Fruit fly (Drosophila melanogaster): ENCODE data around the gene Dysb.

Dysb gene

dm6 chr3L:18820638-18821382 is 46.8 kb upstream of the Dysb start, which contains the start of the genes CG14073 and HipHop (continued):
- no peak for TF ChIP-seq Rfx (GFP tag; IDR thresholded peaks at IDR 0.05)
- no peak for TF ChIP-seq CG4328 (GFP tag; optimal IDR thresholded peaks at IDR 0.05)
- no peak for TF ChIP-seq CG10565 (GFP tag; optimal IDR thresholded peaks at IDR 0.05)
- no peak for TF ChIP-seq Six4 (GFP tag; optimal IDR thresholded peaks at IDR 0.05)
- TF ChIP-seq tx (GFP tag; optimal IDR thresholded peaks at IDR 0.05): no peak
- TF ChIP-seq tup (GFP tag; optimal IDR thresholded peaks at IDR 0.05): no peak
- peak; percentile 74 for TF ChIP-seq gfzf (GFP tag; optimal IDR thresholded peaks at IDR 0.05)
- TF ChIP-seq Bteb2 (GFP tag; optimal IDR thresholded peaks at IDR 0.05): no peak
- TF ChIP-seq E2f2 (GFP tag; IDR thresholded peaks at IDR 0.05): peak; percentile 81
- TF ChIP-seq CG14965 (GFP tag; optimal IDR thresholded peaks at IDR 0.05; ENCODE audit: borderline replicate concordance): no peak
- TF ChIP-seq bbx (GFP tag; IDR thresholded peaks at IDR 0.05; ENCODE audit: partially characterized antibody): no peak
- TF ChIP-seq CG12219 (GFP tag; optimal IDR thresholded peaks at IDR 0.05): no peak
- TF ChIP-seq amos (GFP tag; IDR thresholded peaks at IDR 0.05; ENCODE audit: partially characterized antibody): no peak
- no peak for TF ChIP-seq crol (GFP tag; IDR thresholded peaks at IDR 0.05)
- no peak for TF ChIP-seq CG32532 (GFP tag; IDR thresholded peaks at IDR 0.05)
- no peak for TF ChIP-seq lilli (GFP tag; optimal IDR thresholded peaks at IDR 0.05)
- no peak for TF ChIP-seq CG3726 (GFP tag; IDR thresholded peaks at IDR 0.05)
- no peak for TF ChIP-seq Vsx1 (GFP tag; optimal IDR thresholded peaks at IDR 0.05)
- peak; percentile 11 for TF ChIP-seq tap (tag; optimal IDR thresholded peaks at IDR 0.05)
- TF ChIP-seq row (GFP tag; IDR thresholded peaks at IDR 0.05): no peak
- TF ChIP-seq CG13424 (tag; optimal IDR thresholded peaks at IDR 0.05): no peak
- no peak for TF ChIP-seq zen (tag; optimal IDR thresholded peaks at IDR 0.05)
- no peak for TF ChIP-seq Hey (tag; optimal IDR thresholded peaks at IDR 0.05)
- peak; percentile 31 for TF ChIP-seq Nf-YC (tag; optimal IDR thresholded peaks at IDR 0.05)
- TF ChIP-seq danr (GFP tag; IDR thresholded peaks at IDR 0.05): no peak
- no peak for TF ChIP-seq onecut (GFP tag; IDR thresholded peaks at IDR 0.05)
- no peak for TF ChIP-seq CG8359 (GFP tag; optimal IDR thresholded peaks at IDR 0.05; ENCODE audit: borderline replicate concordance)
- TF ChIP-seq CG11560 (tag; IDR thresholded peaks at IDR 0.05): no peak
- TF ChIP-seq wek (GFP tag; optimal IDR thresholded peaks at IDR 0.05): no peak
- no peak for TF ChIP-seq Awh (GFP tag; IDR thresholded peaks at IDR 0.05)
- TF ChIP-seq schlank (tag; optimal IDR thresholded peaks at IDR 0.05): no peak
- TF ChIP-seq Lhr (GFP tag; optimal IDR thresholded peaks at IDR 0.05): peak; percentile 4
- TF ChIP-seq CG9797 (GFP tag; optimal IDR thresholded peaks at IDR 0.05): peak; percentile 70
- no peak for TF ChIP-seq CG32767 (GFP tag; IDR thresholded peaks at IDR 0.05)
- peak; percentile 95 for TF ChIP-seq CG11504 (tag; optimal IDR thresholded peaks at IDR 0.05)
- no peak for TF ChIP-seq ac (GFP tag; optimal IDR thresholded peaks at IDR 0.05)
- peak; percentile 4 for TF ChIP-seq CG12391 (tag; optimal IDR thresholded peaks at IDR 0.05)
- TF ChIP-seq Dip3 (GFP tag; optimal IDR thresholded peaks at IDR 0.05): no peak
- no peak for TF ChIP-seq CG13775 (GFP tag; optimal IDR thresholded peaks at IDR 0.05)
- TF ChIP-seq Dip2 (GFP tag; IDR thresholded peaks at IDR 0.05): no peak
- TF ChIP-seq nerfin-1 (tag; optimal IDR thresholded peaks at IDR 0.05): no peak
- TF ChIP-seq vnd (GFP tag; IDR thresholded peaks at IDR 0.05; ENCODE audit: partially characterized antibody): no peak
- 0 out of 4 replicates have a peak, but pooled peaks have one; percentile 17 for TF ChIP-seq Dll (GFP tag; IDR thresholded peaks at IDR 0.05; ENCODE audit: partially characterized antibody)
- TF ChIP-seq Deaf1 (tag; optimal IDR thresholded peaks at IDR 0.05): no peak
- TF ChIP-seq ara (GFP tag; IDR thresholded peaks at IDR 0.05): no peak
- no peak for TF ChIP-seq ranshi (GFP tag; IDR thresholded peaks at IDR 0.05)
- no peak for TF ChIP-seq Xbp1 (GFP tag; optimal IDR thresholded peaks at IDR 0.05)
- no peak for TF ChIP-seq dati (GFP tag; IDR thresholded peaks at IDR 0.05)
- TF ChIP-seq CG14710 (tag; optimal IDR thresholded peaks at IDR 0.05): peak; percentile 30
- TF ChIP-seq CG4730 (GFP tag; IDR thresholded peaks at IDR 0.05): no peak
